Worm (Caenorhabditis elegans): ENCODE measurements around the gene pie-1.

DNA sequence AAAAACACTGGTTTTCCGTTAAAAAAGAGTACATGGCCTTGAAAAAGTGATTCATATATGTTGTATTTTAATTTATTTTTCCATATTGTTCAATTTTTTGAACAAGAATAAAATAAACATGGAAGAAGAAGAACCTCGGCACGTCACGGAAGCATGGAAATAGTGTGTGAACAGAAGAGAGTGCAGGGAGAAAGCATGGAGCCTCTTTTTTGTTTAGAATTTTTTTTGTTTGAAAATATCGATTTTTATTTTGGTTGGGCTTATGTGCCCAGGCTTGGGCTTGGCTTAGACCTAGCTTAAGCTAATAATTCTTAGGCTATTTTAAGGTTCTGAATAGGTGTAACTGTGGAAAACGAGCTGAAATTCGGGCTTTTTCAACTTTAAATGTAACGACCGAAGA is 5.0 kb upstream of the pie-1 start, which contains the start of gene tat-1:
- TF ChIP-seq lin-13 (tag; optimal IDR thresholded peaks at IDR 0.05) (no peak), lsy-2 (tag; optimal IDR thresholded peaks at IDR 0.05) (no peak), unc-62 (GFP tag; optimal IDR thresholded peaks at IDR 0.05) (no peak), elt-3 (tag; optimal IDR thresholded peaks at IDR 0.05) (no peak), nhr-12 (tag; optimal IDR thresholded peaks at IDR 0.05) (no peak), elt-1 (tag; optimal IDR thresholded peaks at IDR 0.05; ENCODE audit: borderline replicate concordance, insufficient read depth) (no peak), ceh-83 (GFP tag; optimal IDR thresholded peaks at IDR 0.05) (no peak), nhr-2 (tag; optimal IDR thresholded peaks at IDR 0.05) (no peak), unc-39 (tag; optimal IDR thresholded peaks at IDR 0.05) (no peak), mep-1 (tag; optimal IDR thresholded peaks at IDR 0.05) (no peak), zip-8 (tag; optimal IDR thresholded peaks at IDR 0.05) (no peak), blmp-1 (tag; optimal IDR thresholded peaks at IDR 0.05) (no peak)
